Worm (Caenorhabditis elegans) whole organism, L4 larva: ENCODE results near the gene K01A11.3.
A peak's percentile ranks its signal among the peaks of the same experiment; 100 is the strongest.

Source experiments
- T26A8.4 ChIP-seq: fragments of 200-800 bp; sonication (Bioruptor generic); IDR thresholded peaks from 2 replicates; pipeline ENCODE4 v1.3.6; 2022; ENCODE audit warnings: missing genetic modification characterization, missing compliant biosample characterization
- ZK546.5 ChIP-seq, 2 experiments: sonication (generic microtip); optimal IDR thresholded peaks; 2 replicates each; lab custom pipeline; 2017; ENCODE audit warnings: missing biosample characterization in 2 of 2, missing genetic modification characterization in 2 of 2
- aly-2 ChIP-seq: sonication (generic microtip); optimal IDR thresholded peaks from 2 replicates; lab custom pipeline; 2018; ENCODE audit warnings: missing biosample characterization, missing genetic modification characterization
- dve-1 ChIP-seq: sonication (generic microtip); optimal IDR thresholded peaks from 2 replicates; lab custom pipeline; 2017; ENCODE audit warnings: antibody characterized with exemption, mild to moderate bottlenecking, missing genetic modification characterization, missing compliant biosample characterization; ENCODE audit not compliant: insufficient read depth
- egl-27 ChIP-seq: sonication (generic microtip); optimal IDR thresholded peaks from 3 replicates; lab custom pipeline; 2017; ENCODE audit warnings: missing biosample characterization, missing genetic modification reagents, missing genetic modification characterization
- nhr-25 ChIP-seq: sonication (generic microtip); optimal IDR thresholded peaks from 2 replicates; lab custom pipeline; 2017; ENCODE audit warnings: missing genetic modification characterization, mild to moderate bottlenecking, missing compliant biosample characterization, antibody characterized with exemption, moderate library complexity, borderline replicate concordance; ENCODE audit not compliant: insufficient read depth
- pha-4 ChIP-seq, 2 experiments: fragments of 150-350 bp in 1 of 2; fragments of 200-800 bp in 1 of 2; sonication (Bioruptor generic) in 1 of 2; IDR thresholded peaks in 1 of 2; optimal IDR thresholded peaks in 1 of 2; 2 replicates each; pipeline versions ENCODE4 v1.3.6 to Lab custom; 2014 to 2022; ENCODE audit warnings: missing genetic modification characterization in 2 of 2, missing genetic modification reagents in 2 of 2, missing biosample characterization in 1 of 2, missing compliant biosample characterization in 1 of 2
- unc-62 ChIP-seq, 3 experiments: fragments of 150-350 bp in 1 of 3; sonication (generic microtip); optimal IDR thresholded peaks in 2 of 3; peaks in 1 of 3; 1 replicate in 1 of 3; 2 replicates in 2 of 3; lab custom pipeline; 2014 to 2017; ENCODE audit warnings: missing biosample characterization in 3 of 3, missing genetic modification characterization in 3 of 3, missing genetic modification reagents in 3 of 3, missing genotype in 1 of 3
- zfp-2 ChIP-seq: sonication (generic microtip); optimal IDR thresholded peaks from 2 replicates; lab custom pipeline; 2016; ENCODE audit warnings: mild to moderate bottlenecking, missing genetic modification characterization, missing compliant biosample characterization

DNA sequence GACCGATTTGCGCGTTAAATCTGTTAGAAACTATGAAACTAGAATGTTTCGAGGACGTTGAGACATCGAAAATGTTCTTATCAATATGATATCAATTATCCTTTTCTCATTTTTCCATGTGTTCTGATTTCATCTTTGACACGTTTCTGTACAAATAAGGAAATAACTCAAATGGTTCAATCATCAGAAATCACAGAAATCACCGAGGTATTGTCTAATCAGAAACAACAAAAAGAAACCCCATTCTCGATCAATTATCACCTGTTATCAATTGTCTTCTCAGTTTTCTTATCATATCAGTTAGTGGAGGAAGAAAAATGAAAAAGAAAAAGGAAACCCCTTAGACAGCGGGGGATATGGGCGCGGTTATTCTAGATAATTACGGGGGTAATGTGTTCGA lies 17.3 kb downstream of the K01A11.3 start:
- TF ChIP-seq egl-27 (tag; lab: Kevin White, UChicago) (no peak), unc-62 (GFP tag; optimal IDR thresholded peaks at IDR 0.05 in 1 of 2; lab: Kevin White, UChicago) (peak in 1 of 2 experiments; percentile 99), unc-62 (tag; optimal IDR thresholded peaks at IDR 0.05; lab: Kevin White, UChicago) (no peak), pha-4 (GFP tag; IDR thresholded peaks at IDR 0.05; lab: Robert Waterston, UW) (no peak), pha-4 (tag; optimal IDR thresholded peaks at IDR 0.05; lab: Kevin White, UChicago) (no peak), ZK546.5 (tag; optimal IDR thresholded peaks at IDR 0.05; lab: Kevin White, UChicago) (no peak), zfp-2 (tag; lab: Kevin White, UChicago) (no peak), dve-1 (tag; lab: Kevin White, UChicago) (no peak), aly-2 (no peak), T26A8.4 (no peak), nhr-25 (no peak)
